Fruit fly (Drosophila melanogaster) whole organism: Measurements from ENCODE around the gene Nuak.

Experiments used
- CG8478 ChIP-seq: fragments of >200 bp; optimal IDR thresholded peaks from 2 replicates; lab custom pipeline; 2018; ENCODE audit warnings: inconsistent platforms
- EcR ChIP-seq, 2 experiments: fragments of >200 bp; optimal IDR thresholded peaks; 2 replicates each; lab custom pipeline; 2017; ENCODE audit warnings: missing biosample characterization in 2 of 2, missing genetic modification characterization in 2 of 2, missing genetic modification reagents in 2 of 2
- pan ChIP-seq: fragments of >200 bp; optimal IDR thresholded peaks from 2 replicates; lab custom pipeline; 2017
- psq ChIP-seq: fragments of >200 bp; optimal IDR thresholded peaks from 2 replicates; lab custom pipeline; 2017
- usp ChIP-seq: fragments of >200 bp; optimal IDR thresholded peaks from 2 replicates; lab custom pipeline; 2017; ENCODE audit warnings: missing biosample characterization, missing genetic modification characterization, mixed read lengths

dm6 chr3R:10274829-10275228 lies 10.7 kb downstream of the Nuak start:
- TF ChIP-seq usp (no peak), psq (no peak), pan (no peak), CG8478 (lab: Kevin White, UChicago) (no peak), EcR (GFP tag; optimal IDR thresholded peaks at IDR 0.05; lab: Kevin White, UChicago) (no peak)
